Fruit fly (Drosophila melanogaster): ENCODE results near the gene GC1.

DNA sequence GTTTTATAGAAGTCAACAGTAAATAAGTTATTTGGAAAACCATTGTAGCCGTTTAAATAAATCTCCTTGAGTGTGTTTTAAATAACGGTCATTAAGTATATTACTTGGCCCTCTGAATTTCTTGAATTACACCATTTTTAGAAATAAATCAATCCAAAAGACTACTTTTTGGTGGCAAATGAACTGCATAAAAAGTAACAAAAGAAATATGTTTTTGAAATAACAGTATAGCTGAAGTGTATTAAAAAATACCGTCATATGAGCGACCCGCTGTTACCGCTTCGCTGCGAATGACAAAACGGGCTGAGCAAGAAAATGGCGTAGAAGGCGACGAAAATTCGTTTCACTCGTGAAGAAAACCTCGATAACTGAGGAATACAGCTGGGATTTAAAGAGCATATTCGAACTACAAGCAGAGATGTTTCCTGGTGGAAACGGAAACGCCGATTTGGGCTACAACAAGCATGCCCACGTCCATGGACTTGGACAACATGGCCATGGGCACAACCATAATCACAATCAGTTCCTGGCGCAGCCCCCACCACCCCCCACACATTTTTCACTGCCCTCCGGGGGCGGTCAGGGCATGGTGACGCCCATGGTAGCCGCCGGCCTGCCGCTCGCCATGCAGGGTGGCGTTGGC, 18.0 kb upstream of the GC1 start, which contains the start of gene CG31211:
- TF ChIP-seq Hr78 (GFP tag; optimal IDR thresholded peaks at IDR 0.05) (no peak), jim (GFP tag; optimal IDR thresholded peaks at IDR 0.05) (no peak), N (GFP tag; optimal IDR thresholded peaks at IDR 0.05) (no peak), HLH106 (tag; optimal IDR thresholded peaks at IDR 0.05) (peak; percentile 13), Jra (GFP tag; optimal IDR thresholded peaks at IDR 0.05) (no peak), Sp1 (GFP tag; optimal IDR thresholded peaks at IDR 0.05) (no peak), br (GFP tag; optimal IDR thresholded peaks at IDR 0.05) (no peak), ey (GFP tag; optimal IDR thresholded peaks at IDR 0.05) (peak; percentile 3)
